Fruit fly (Drosophila melanogaster) whole organism, embryonic: Measurements from ENCODE around the gene Or92a.

Experiments
- CG10274 ChIP-seq: fragments of 200-800 bp; sonication (Bioruptor generic); optimal IDR thresholded peaks from 3 replicates; lab custom pipeline; 2017; ENCODE audit warnings: missing biosample characterization, mild to moderate bottlenecking, missing genetic modification characterization
- CG10366 ChIP-seq: fragments of 200-800 bp; sonication (Bioruptor generic); IDR thresholded peaks from 2 replicates; pipeline ENCODE4 v1.3.6; 2022; ENCODE audit warnings: missing biosample characterization, missing genetic modification characterization
- CG10543 ChIP-seq: fragments of 200-800 bp; sonication (Bioruptor generic); optimal IDR thresholded peaks from 3 replicates; lab custom pipeline; 2017; ENCODE audit warnings: missing biosample characterization, mild to moderate bottlenecking, missing genetic modification characterization, moderate library complexity
- CG11093 ChIP-seq: fragments of 200-800 bp; sonication (Bioruptor generic); IDR thresholded peaks from 3 replicates; pipeline ENCODE4 v1.3.6; 2022; ENCODE audit warnings: missing biosample characterization, missing genetic modification characterization
- CG12236 ChIP-seq: fragments of 200-800 bp; sonication (Bioruptor generic); optimal IDR thresholded peaks from 2 replicates; lab custom pipeline; 2016; ENCODE audit warnings: missing biosample characterization, missing genetic modification characterization
- CG12942 ChIP-seq: fragments of 200-800 bp; sonication (Bioruptor generic); optimal IDR thresholded peaks from 3 replicates; lab custom pipeline; 2016; ENCODE audit warnings: missing biosample characterization, missing genetic modification characterization
- CG13624 ChIP-seq: fragments of 200-800 bp; sonication (Bioruptor generic); optimal IDR thresholded peaks from 2 replicates; lab custom pipeline; 2016; ENCODE audit warnings: missing biosample characterization, missing genetic modification characterization
- CG15269 ChIP-seq: fragments of 200-800 bp; sonication (Bioruptor generic); optimal IDR thresholded peaks from 2 replicates; lab custom pipeline; 2018; ENCODE audit warnings: missing biosample characterization, mild to moderate bottlenecking, missing genetic modification characterization, moderate library complexity
- CG1647 ChIP-seq: fragments of 200-800 bp; sonication (Bioruptor generic); optimal IDR thresholded peaks from 3 replicates; lab custom pipeline; 2016; ENCODE audit warnings: missing biosample characterization, missing genetic modification characterization
- CG17829 ChIP-seq: fragments of 200-800 bp; optimal IDR thresholded peaks from 2 replicates; lab custom pipeline; 2019; ENCODE audit warnings: missing biosample characterization, mild to moderate bottlenecking, missing genetic modification characterization, moderate library complexity
- CG33557 ChIP-seq: fragments of 200-800 bp; sonication (Bioruptor generic); optimal IDR thresholded peaks from 2 replicates; lab custom pipeline; 2019; ENCODE audit warnings: missing biosample characterization, mild to moderate bottlenecking, missing genetic modification characterization, moderate library complexity
- CG4328 ChIP-seq: fragments of 200-800 bp; sonication (Bioruptor generic); optimal IDR thresholded peaks from 3 replicates; lab custom pipeline; 2017; ENCODE audit warnings: missing biosample characterization, missing genetic modification reagents, missing genetic modification characterization
- CG4820 ChIP-seq: fragments of 200-800 bp; sonication (Bioruptor generic); optimal IDR thresholded peaks from 3 replicates; lab custom pipeline; 2016; ENCODE audit warnings: missing biosample characterization, missing genetic modification characterization
- CG6689 ChIP-seq: fragments of 200-800 bp; sonication (Bioruptor generic); IDR thresholded peaks from 2 replicates; pipeline ENCODE4 v1.3.6; 2022; ENCODE audit warnings: missing biosample characterization, missing genetic modification characterization
- CG7839 ChIP-seq: fragments of 200-800 bp; sonication (Bioruptor generic); optimal IDR thresholded peaks from 3 replicates; lab custom pipeline; 2018; ENCODE audit warnings: missing biosample characterization, mild to moderate bottlenecking, missing genetic modification characterization, moderate library complexity
- CG9797 ChIP-seq: fragments of 200-800 bp; sonication (Bioruptor generic); optimal IDR thresholded peaks from 3 replicates; lab custom pipeline; 2018; ENCODE audit warnings: missing biosample characterization, mild to moderate bottlenecking, missing genetic modification characterization
- CG9817 ChIP-seq: fragments of 200-800 bp; sonication (Bioruptor generic); optimal IDR thresholded peaks from 2 replicates; lab custom pipeline; 2018; ENCODE audit warnings: missing biosample characterization, mild to moderate bottlenecking, missing genetic modification characterization, moderate library complexity
- Dip3 ChIP-seq: fragments of 200-800 bp; sonication (Bioruptor generic); optimal IDR thresholded peaks from 3 replicates; lab custom pipeline; 2016; ENCODE audit warnings: missing biosample characterization, missing genetic modification characterization
- Eip74EF ChIP-seq, 2 experiments: fragments of 200-800 bp in 1 of 2; fragments of >200 bp in 1 of 2; sonication (Bioruptor generic) in 1 of 2; optimal IDR thresholded peaks; 2 replicates each; lab custom pipeline; 2017 to 2019; ENCODE audit warnings: missing biosample characterization in 2 of 2, missing genetic modification characterization in 2 of 2, mild to moderate bottlenecking in 1 of 2, moderate library complexity in 1 of 2
- NFAT ChIP-seq: fragments of 200-800 bp; sonication (Bioruptor generic); IDR thresholded peaks from 2 replicates; pipeline ENCODE4 v1.3.6; 2022; ENCODE audit warnings: missing biosample characterization, missing genetic modification characterization
- Opbp ChIP-seq: fragments of 200-800 bp; sonication (Bioruptor generic); IDR thresholded peaks from 3 replicates; pipeline ENCODE4 v1.3.6; 2022; ENCODE audit warnings: missing biosample characterization, missing genetic modification characterization; ENCODE audit not compliant: partially characterized antibody
- Pdp1 ChIP-seq, 2 experiments: fragments of 200-800 bp; sonication (Bioruptor generic); optimal IDR thresholded peaks; 3 replicates each; lab custom pipeline; 2016; ENCODE audit warnings: missing biosample characterization in 2 of 2, missing genetic modification characterization in 2 of 2, mild to moderate bottlenecking in 1 of 2, moderate library complexity in 1 of 2
- Ravus ChIP-seq: fragments of 200-800 bp; sonication (Bioruptor generic); IDR thresholded peaks from 2 replicates; pipeline ENCODE4 v1.3.6; 2022; ENCODE audit warnings: missing biosample characterization, missing genetic modification characterization
- Xrp1 ChIP-seq: fragments of 200-800 bp; sonication (Bioruptor generic); IDR thresholded peaks from 2 replicates; pipeline ENCODE4 v1.3.6; 2022; ENCODE audit warnings: missing biosample characterization, missing genetic modification characterization
- bbx ChIP-seq: fragments of 200-800 bp; sonication (Bioruptor generic); IDR thresholded peaks from 2 replicates; pipeline ENCODE4 v1.3.6; 2022; ENCODE audit warnings: missing biosample characterization, missing genetic modification characterization; ENCODE audit not compliant: partially characterized antibody
- chm ChIP-seq: fragments of 200-800 bp; sonication (Bioruptor generic); IDR thresholded peaks from 2 replicates; pipeline ENCODE4 v1.3.6; 2022; ENCODE audit warnings: missing biosample characterization, missing genetic modification characterization
- cwo ChIP-seq: fragments of 200-800 bp; sonication (Bioruptor generic); optimal IDR thresholded peaks from 3 replicates; lab custom pipeline; 2017; ENCODE audit warnings: missing biosample characterization, missing genetic modification characterization, mild to moderate bottlenecking, moderate library complexity, missing genetic modification reagents
- dmrt99B ChIP-seq: fragments of 200-800 bp; sonication (Bioruptor generic); optimal IDR thresholded peaks from 2 replicates; lab custom pipeline; 2018; ENCODE audit warnings: missing biosample characterization, mild to moderate bottlenecking, missing genetic modification characterization, moderate library complexity
- emc ChIP-seq: fragments of 200-800 bp; sonication (Bioruptor generic); optimal IDR thresholded peaks from 2 replicates; lab custom pipeline; 2016; ENCODE audit warnings: missing biosample characterization, missing genetic modification characterization
- esg ChIP-seq: fragments of 200-800 bp; sonication (Bioruptor generic); conservative IDR thresholded peaks from 2 replicates; pipeline ENCODE4 v1.3.6; 2022; ENCODE audit warnings: missing biosample characterization, missing genetic modification characterization
- gro ChIP-seq: fragments of 200-800 bp; sonication (Bioruptor generic); optimal IDR thresholded peaks from 2 replicates; lab custom pipeline; 2016; ENCODE audit warnings: missing biosample characterization, missing genetic modification characterization
- hkb ChIP-seq, 2 experiments: fragments of 200-800 bp in 1 of 2; fragments of >200 bp in 1 of 2; sonication (Bioruptor generic) in 1 of 2; IDR thresholded peaks in 1 of 2; optimal IDR thresholded peaks in 1 of 2; 2 replicates each; pipeline versions ENCODE4 v1.3.6 to Lab custom; 2017 to 2022; ENCODE audit warnings: missing biosample characterization in 1 of 2, missing genetic modification characterization in 1 of 2
- ind ChIP-seq: fragments of 200-800 bp; sonication (Bioruptor generic); optimal IDR thresholded peaks from 3 replicates; lab custom pipeline; 2016; ENCODE audit warnings: missing biosample characterization, missing genetic modification characterization
- jigr1 ChIP-seq: fragments of 200-800 bp; sonication (Bioruptor generic); IDR thresholded peaks from 3 replicates; pipeline ENCODE4 v1.3.6; 2022; ENCODE audit warnings: missing biosample characterization, missing genetic modification characterization
- kah ChIP-seq: fragments of 200-800 bp; sonication (Bioruptor generic); optimal IDR thresholded peaks from 2 replicates; lab custom pipeline; 2018; ENCODE audit warnings: missing biosample characterization, mild to moderate bottlenecking, missing genetic modification characterization
- kay ChIP-seq: fragments of 200-800 bp; sonication (Bioruptor generic); optimal IDR thresholded peaks from 2 replicates; lab custom pipeline; 2016; ENCODE audit warnings: missing biosample characterization, missing genetic modification characterization
- kni ChIP-seq: fragments of 200-800 bp; sonication (Bioruptor generic); optimal IDR thresholded peaks from 3 replicates; lab custom pipeline; 2017; ENCODE audit warnings: mild to moderate bottlenecking, missing biosample characterization, missing genetic modification reagents, missing genetic modification characterization
- lab ChIP-seq: fragments of 200-800 bp; sonication (Bioruptor generic); optimal IDR thresholded peaks from 3 replicates; lab custom pipeline; 2017; ENCODE audit warnings: missing biosample characterization, missing genetic modification characterization, mild to moderate bottlenecking, moderate library complexity, missing genetic modification reagents
- phol ChIP-seq: fragments of 200-800 bp; sonication (Bioruptor generic); optimal IDR thresholded peaks from 3 replicates; lab custom pipeline; 2018; ENCODE audit warnings: missing biosample characterization, mild to moderate bottlenecking, missing genetic modification characterization, moderate library complexity
- prd ChIP-seq, 3 experiments: fragments of >200 bp in 2 of 3; fragments of 200-800 bp in 1 of 3; sonication (Bioruptor generic) in 1 of 3; optimal IDR thresholded peaks in 2 of 3; IDR thresholded peaks in 1 of 3; 2 replicates in 2 of 3; 3 replicates in 1 of 3; pipeline versions ENCODE4 v1.3.6 to Lab custom; 2017 to 2022; ENCODE audit warnings: missing biosample characterization in 1 of 3, missing genetic modification characterization in 1 of 3
- row ChIP-seq: fragments of 200-800 bp; sonication (Bioruptor generic); IDR thresholded peaks from 3 replicates; pipeline ENCODE4 v1.3.6; 2022; ENCODE audit warnings: missing biosample characterization, missing genetic modification characterization
- scrt ChIP-seq: fragments of 200-800 bp; sonication (Bioruptor generic); optimal IDR thresholded peaks from 2 replicates; lab custom pipeline; 2018; ENCODE audit warnings: missing biosample characterization, mild to moderate bottlenecking, missing genetic modification characterization, moderate library complexity
- slou ChIP-seq: fragments of 200-800 bp; sonication (Bioruptor generic); optimal IDR thresholded peaks from 3 replicates; lab custom pipeline; 2016; ENCODE audit warnings: missing biosample characterization, missing genetic modification characterization
- so ChIP-seq: fragments of 200-800 bp; sonication (Bioruptor generic); IDR thresholded peaks from 3 replicates; pipeline ENCODE4 v1.3.6; 2022; ENCODE audit warnings: missing biosample characterization, missing genetic modification characterization
- sqz ChIP-seq: fragments of 200-800 bp; sonication (Bioruptor generic); optimal IDR thresholded peaks from 3 replicates; lab custom pipeline; 2018; ENCODE audit warnings: missing biosample characterization, mild to moderate bottlenecking, missing genetic modification characterization
- tio ChIP-seq: fragments of 200-800 bp; sonication (Bioruptor generic); optimal IDR thresholded peaks from 2 replicates; lab custom pipeline; 2017; ENCODE audit warnings: missing biosample characterization, missing genetic modification characterization, inconsistent platforms
- tx ChIP-seq: fragments of 200-800 bp; sonication (Bioruptor generic); optimal IDR thresholded peaks from 2 replicates; lab custom pipeline; 2016; ENCODE audit warnings: missing biosample characterization, missing genetic modification characterization
- vfl ChIP-seq: fragments of 200-800 bp; sonication (Bioruptor generic); optimal IDR thresholded peaks from 2 replicates; lab custom pipeline; 2016; ENCODE audit warnings: missing biosample characterization, missing genetic modification characterization
- vnd ChIP-seq: fragments of 200-800 bp; sonication (Bioruptor generic); IDR thresholded peaks from 3 replicates; pipeline ENCODE4 v1.3.6; 2022; ENCODE audit warnings: missing biosample characterization, missing genetic modification characterization; ENCODE audit not compliant: partially characterized antibody

Gene Or92a

dm6 chr3R:20555023-20555422 is 50.4 kb downstream of the Or92a start (continued):
- TF ChIP-seq bbx (GFP tag; lab: Robert Waterston, UW) (0 out of 2 replicates have a peak, but pooled peaks have one; percentile 11), emc (GFP tag; lab: Kevin White, UChicago) (peak; percentile 35), kay (GFP tag; lab: Kevin White, UChicago) (peak; percentile 46), CG17829 (tag; lab: Kevin White, UChicago) (peak; percentile 62), NFAT (GFP tag; lab: Robert Waterston, UW) (peak; percentile 46; the same call in 1 of the 2 replicates), vfl (GFP tag; lab: Kevin White, UChicago) (no peak), lab (GFP tag; lab: Kevin White, UChicago) (peak; percentile 89), CG12236 (GFP tag; lab: Kevin White, UChicago) (no peak), sqz (peak; percentile 23), CG9797 (GFP tag; lab: Kevin White, UChicago) (no peak), CG9817 (tag; lab: Kevin White, UChicago) (no peak), CG7839 (tag; lab: Kevin White, UChicago) (peak; percentile 82), cwo (peak; percentile 79), tio (no peak), scrt (GFP tag; lab: Kevin White, UChicago) (peak; percentile 70), tx (GFP tag; lab: Kevin White, UChicago) (no peak), kni (GFP tag; lab: Kevin White, UChicago) (no peak), jigr1 (GFP tag; lab: Robert Waterston, UW) (no peak), vnd (GFP tag; lab: Robert Waterston, UW) (no peak), CG4328 (no peak), Pdp1 (GFP tag; optimal IDR thresholded peaks at IDR 0.05; lab: Kevin White, UChicago) (peak; percentile 51 to 57), Ravus (peak; percentile 45), CG12942 (GFP tag; lab: Kevin White, UChicago) (no peak), CG10366 (no peak), CG6689 (GFP tag; lab: Robert Waterston, UW) (peak; percentile 48), CG4820 (GFP tag; lab: Kevin White, UChicago) (peak; percentile 35), Dip3 (GFP tag; lab: Kevin White, UChicago) (peak; percentile 74), gro (peak; percentile 81), so (GFP tag; lab: Robert Waterston, UW) (peak; percentile 49; the same call in 1 of the 3 replicates), slou (peak; percentile 14), CG13624 (peak; percentile 43), kah (GFP tag; lab: Kevin White, UChicago) (peak; percentile 9), chm (GFP tag; lab: Robert Waterston, UW) (peak; percentile 76; the same call in 1 of the 2 replicates), esg (GFP tag; lab: Robert Waterston, UW) (peak; percentile 40), dmrt99B (peak; percentile 57), CG33557 (no peak), Opbp (GFP tag; lab: Robert Waterston, UW) (no peak), prd (optimal IDR thresholded peaks at IDR 0.05; lab: Kevin White, UChicago) (no peak), prd (GFP tag; IDR thresholded peaks at IDR 0.05; lab: Robert Waterston, UW) (peak; percentile 64; the same call in 2 of the 3 replicates), phol (tag; lab: Kevin White, UChicago) (peak; percentile 10), CG15269 (peak; percentile 1), Eip74EF (GFP tag; optimal IDR thresholded peaks at IDR 0.05; lab: Kevin White, UChicago) (peak in 1 of 2 experiments; percentile 56), CG1647 (GFP tag; lab: Kevin White, UChicago) (peak; percentile 30), hkb (optimal IDR thresholded peaks at IDR 0.05; lab: Kevin White, UChicago) (no peak), hkb (GFP tag; IDR thresholded peaks at IDR 0.05; lab: Robert Waterston, UW) (peak; percentile 76), ind (GFP tag; lab: Kevin White, UChicago) (peak; percentile 6), CG10274 (GFP tag; lab: Kevin White, UChicago) (peak; percentile 25), row (GFP tag; lab: Robert Waterston, UW) (0 out of 3 replicates have a peak, but pooled peaks have one; percentile 11), CG11093 (GFP tag; lab: Robert Waterston, UW) (peak; percentile 38; the same call in 1 of the 3 replicates), Xrp1 (GFP tag; lab: Robert Waterston, UW) (peak; percentile 60), CG10543 (no peak)
